Worm (Caenorhabditis elegans): ENCODE results near the gene srj-27.

ce11 chrV:15139811-15140210, 12.5 kb upstream of the srj-27 start:
- TF ChIP-seq sptf-1 (tag; optimal IDR thresholded peaks at IDR 0.05), result no peak
- TF ChIP-seq fkh-8 (tag; optimal IDR thresholded peaks at IDR 0.05), result no peak
- TF ChIP-seq unc-130 (tag; optimal IDR thresholded peaks at IDR 0.05), result no peak
- TF ChIP-seq elt-2 (tag; optimal IDR thresholded peaks at IDR 0.05), result peak; percentile 48
- no peak for TF ChIP-seq unc-62 (GFP tag; optimal IDR thresholded peaks at IDR 0.05)
- TF ChIP-seq lin-39 (tag; optimal IDR thresholded peaks at IDR 0.05), result no peak
- no peak for TF ChIP-seq isw-1 (GFP tag; IDR thresholded peaks at IDR 0.05)
- no peak for TF ChIP-seq ztf-11 (tag; optimal IDR thresholded peaks at IDR 0.05)
- no peak for TF ChIP-seq skn-1 (tag; optimal IDR thresholded peaks at IDR 0.05)
- no peak for TF ChIP-seq fkh-10 (GFP tag; optimal IDR thresholded peaks at IDR 0.05)
- no peak for TF ChIP-seq C04F5.9 (tag; optimal IDR thresholded peaks at IDR 0.05)
- TF ChIP-seq lsy-2 (tag; optimal IDR thresholded peaks at IDR 0.05), result no peak
- TF ChIP-seq elt-3 (tag; optimal IDR thresholded peaks at IDR 0.05), result no peak

Measured in whole organism, L1 larva.